Fruit fly (Drosophila melanogaster): ENCODE measurements around the gene CG14839.

Gene CG14839

dm6 chr3R:14287980-14288379 is 25.8 kb downstream of the CG14839 start:
- TF ChIP-seq CG8632 (GFP tag; optimal IDR thresholded peaks at IDR 0.05) (no peak), Sox14 (GFP tag; optimal IDR thresholded peaks at IDR 0.05) (no peak), CG10631 (GFP tag; optimal IDR thresholded peaks at IDR 0.05) (no peak), svp (GFP tag) (no peak), fd59A (GFP tag; optimal IDR thresholded peaks at IDR 0.05) (no peak), Sox15 (GFP tag; optimal IDR thresholded peaks at IDR 0.05) (no peak), eg (GFP tag; IDR thresholded peaks at IDR 0.05) (no peak), fkh (GFP tag; optimal IDR thresholded peaks at IDR 0.05) (no peak), CG16779 (tag; optimal IDR thresholded peaks at IDR 0.05) (no peak), CG34406 (GFP tag; optimal IDR thresholded peaks at IDR 0.05) (no peak)

DNA sequence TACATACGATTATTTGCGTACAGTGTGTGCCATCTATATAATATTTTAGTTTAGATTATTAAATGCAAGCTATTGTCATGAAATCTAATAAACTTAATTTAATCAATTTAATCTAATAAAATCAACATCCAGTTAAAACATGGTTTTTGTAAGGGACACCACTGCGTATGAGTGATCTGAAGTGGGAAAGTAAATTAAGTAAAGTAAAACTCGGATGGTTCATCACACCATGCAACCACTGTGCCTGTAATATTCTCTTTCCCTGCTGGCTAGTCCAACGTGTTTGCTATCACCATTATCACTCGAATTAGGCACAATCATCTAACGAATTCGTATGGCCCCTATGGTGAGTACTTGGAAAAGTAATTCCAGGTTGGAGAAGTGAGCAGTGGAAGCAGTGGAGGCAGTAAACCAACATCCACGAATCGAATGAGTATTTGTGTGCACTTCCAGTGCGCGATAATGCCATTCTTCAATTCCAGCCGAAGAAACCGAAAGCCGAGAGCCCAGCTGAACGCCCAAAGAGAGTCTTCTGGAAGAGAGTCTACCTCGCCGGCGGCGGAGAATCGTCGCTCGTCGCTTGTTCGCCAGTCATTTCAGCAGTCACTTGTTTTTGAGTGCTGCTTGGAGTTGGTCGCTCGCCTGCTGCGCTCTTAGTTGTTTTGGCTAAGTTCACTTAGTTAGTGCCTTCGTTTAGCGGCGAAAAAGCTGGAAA is 26.6 kb downstream of the CG14839 start, which contains the start of gene red:
Gene red, plus strand, starts transcription at position 403 of the 715 bp plus-strand sequence.
- peak; percentile 65 for TF ChIP-seq CG15336 (GFP tag; IDR thresholded peaks at IDR 0.05)
- peak; percentile 67 for TF ChIP-seq svp (GFP tag)
- no peak for TF ChIP-seq cyc (GFP tag; optimal IDR thresholded peaks at IDR 0.05)
- TF ChIP-seq Smox (GFP tag; optimal IDR thresholded peaks at IDR 0.05): no peak
- no peak for TF ChIP-seq Ets96B (tag; optimal IDR thresholded peaks at IDR 0.05)
- no peak for TF ChIP-seq CG8319 (GFP tag; optimal IDR thresholded peaks at IDR 0.05)
- peak; percentile 0 for TF ChIP-seq CG6808 (GFP tag; optimal IDR thresholded peaks at IDR 0.05)
- TF ChIP-seq CG11902 (GFP tag; optimal IDR thresholded peaks at IDR 0.05): no peak
- TF ChIP-seq CG31627 (GFP tag; optimal IDR thresholded peaks at IDR 0.05): no peak
- TF ChIP-seq spab (GFP tag; optimal IDR thresholded peaks at IDR 0.05): no peak
- no peak for TF ChIP-seq CG6792 (GFP tag; optimal IDR thresholded peaks at IDR 0.05)
- no peak for TF ChIP-seq CG10669 (GFP tag; optimal IDR thresholded peaks at IDR 0.05)
- TF ChIP-seq Eip93F (GFP tag; optimal IDR thresholded peaks at IDR 0.05): no peak
- peak; percentile 66 for TF ChIP-seq vri (GFP tag; optimal IDR thresholded peaks at IDR 0.05)
- TF ChIP-seq CG7368 (GFP tag; optimal IDR thresholded peaks at IDR 0.05): no peak
- peak; percentile 55; the same call in 2 of the 3 replicates for TF ChIP-seq CG8119 (GFP tag; IDR thresholded peaks at IDR 0.05)
- TF ChIP-seq CG6276 (GFP tag; optimal IDR thresholded peaks at IDR 0.05): peak; percentile 58
- no peak for TF ChIP-seq Ets21C (GFP tag; optimal IDR thresholded peaks at IDR 0.05)
- no peak for TF ChIP-seq CG3919 (GFP tag; optimal IDR thresholded peaks at IDR 0.05)
- peak; percentile 43 for TF ChIP-seq dsx (GFP tag; optimal IDR thresholded peaks at IDR 0.05; ENCODE audit: poor library complexity, severe bottlenecking)
- TF ChIP-seq Hr38 (GFP tag; optimal IDR thresholded peaks at IDR 0.05): no peak
- peak; percentile 66 for TF ChIP-seq eg (GFP tag; IDR thresholded peaks at IDR 0.05)
- peak; percentile 58 for TF ChIP-seq Eip78C (GFP tag)
- no peak for TF ChIP-seq Sox14 (GFP tag; optimal IDR thresholded peaks at IDR 0.05)
- no peak for TF ChIP-seq fd59A (GFP tag; optimal IDR thresholded peaks at IDR 0.05)
- TF ChIP-seq CG32006 (GFP tag; optimal IDR thresholded peaks at IDR 0.05): peak; percentile 69
- peak; percentile 34 for TF ChIP-seq achi (GFP tag; optimal IDR thresholded peaks at IDR 0.05)
- TF ChIP-seq OdsH (GFP tag; optimal IDR thresholded peaks at IDR 0.05): peak; percentile 15
- TF ChIP-seq net (GFP tag; optimal IDR thresholded peaks at IDR 0.05): peak; percentile 3
- peak; percentile 41 for TF ChIP-seq CG9139 (GFP tag; optimal IDR thresholded peaks at IDR 0.05)
- peak; percentile 41 to 58 for TF ChIP-seq ss (GFP tag; optimal IDR thresholded peaks at IDR 0.05)
- TF ChIP-seq Gug (GFP tag; IDR thresholded peaks at IDR 0.05): peak; percentile 31; the same call in 1 of the 2 replicates
- no peak for TF ChIP-seq lz (GFP tag; optimal IDR thresholded peaks at IDR 0.05)
- TF ChIP-seq fd85E (GFP tag; optimal IDR thresholded peaks at IDR 0.05): no peak
- peak; percentile 9 for TF ChIP-seq Met (GFP tag; optimal IDR thresholded peaks at IDR 0.05)
- peak; percentile 10 for TF ChIP-seq pdm3 (GFP tag; optimal IDR thresholded peaks at IDR 0.05)
- TF ChIP-seq Blimp-1 (GFP tag; optimal IDR thresholded peaks at IDR 0.05): peak; percentile 96
- TF ChIP-seq Lpt (GFP tag; optimal IDR thresholded peaks at IDR 0.05): peak; percentile 28
- no peak for TF ChIP-seq CG8632 (GFP tag; optimal IDR thresholded peaks at IDR 0.05)
- no peak for TF ChIP-seq salr (GFP tag; optimal IDR thresholded peaks at IDR 0.05)
- peak; percentile 64 for TF ChIP-seq CG6854 (GFP tag; optimal IDR thresholded peaks at IDR 0.05)
- TF ChIP-seq CG11762 (GFP tag; optimal IDR thresholded peaks at IDR 0.05; ENCODE audit: insufficient read depth): no peak
- peak; percentile 20 for TF ChIP-seq Eip75B (GFP tag; optimal IDR thresholded peaks at IDR 0.05)
- peak; percentile 79 for TF ChIP-seq fkh (GFP tag; optimal IDR thresholded peaks at IDR 0.05)
